Fruit fly (Drosophila melanogaster) whole organism: ENCODE data around the gene Brd8.

ENCODE experiments used
- CG8478 ChIP-seq: fragments of >200 bp; optimal IDR thresholded peaks from 2 replicates; lab custom pipeline; 2018; ENCODE audit warnings: inconsistent platforms
- Dll ChIP-seq: fragments of >200 bp; optimal IDR thresholded peaks from 2 replicates; lab custom pipeline; 2017
- EcR ChIP-seq, 2 experiments: fragments of >200 bp; optimal IDR thresholded peaks; 2 replicates each; lab custom pipeline; 2017; ENCODE audit warnings: missing biosample characterization in 2 of 2, missing genetic modification characterization in 2 of 2, missing genetic modification reagents in 2 of 2
- pan ChIP-seq: fragments of >200 bp; optimal IDR thresholded peaks from 2 replicates; lab custom pipeline; 2017
- psq ChIP-seq: fragments of >200 bp; optimal IDR thresholded peaks from 2 replicates; lab custom pipeline; 2017
- usp ChIP-seq: fragments of >200 bp; optimal IDR thresholded peaks from 2 replicates; lab custom pipeline; 2017; ENCODE audit warnings: missing biosample characterization, missing genetic modification characterization, mixed read lengths

Gene Brd8

dm6 chr3R:29206198-29207011, 16.9 kb upstream of the Brd8 start:
- TF ChIP-seq pan (lab: Kevin White, UChicago) (no peak), usp (GFP tag; lab: Kevin White, UChicago) (no peak), CG8478 (lab: Kevin White, UChicago) (peak; percentile 28), psq (lab: Kevin White, UChicago) (no peak)

dm6 chr3R:29207012-29207656, 16.2 kb upstream of the Brd8 start:
- no peak for TF ChIP-seq usp (GFP tag; lab: Kevin White, UChicago)
- peak in 1 of 2 experiments; percentile 32 for TF ChIP-seq EcR (GFP tag; optimal IDR thresholded peaks at IDR 0.05; lab: Kevin White, UChicago)
- no peak for TF ChIP-seq Dll (lab: Kevin White, UChicago)

dm6 chr3R:29207996-29208395, 15.3 kb upstream of the Brd8 start:
- TF ChIP-seq usp (GFP tag; lab: Kevin White, UChicago) (no peak), Dll (lab: Kevin White, UChicago) (no peak), CG8478 (lab: Kevin White, UChicago) (no peak), psq (lab: Kevin White, UChicago) (no peak), pan (lab: Kevin White, UChicago) (no peak), EcR (GFP tag; optimal IDR thresholded peaks at IDR 0.05; lab: Kevin White, UChicago) (no peak)

dm6 chr3R:29210091-29210490, 13.2 kb upstream of the Brd8 start:
- TF ChIP-seq usp (GFP tag; lab: Kevin White, UChicago): no peak
- no peak for TF ChIP-seq pan (lab: Kevin White, UChicago)
- no peak for TF ChIP-seq EcR (GFP tag; optimal IDR thresholded peaks at IDR 0.05; lab: Kevin White, UChicago)
- no peak for TF ChIP-seq CG8478 (lab: Kevin White, UChicago)
- no peak for TF ChIP-seq Dll (lab: Kevin White, UChicago)
- TF ChIP-seq psq (lab: Kevin White, UChicago): no peak

- TF ChIP-seq EcR (GFP tag; optimal IDR thresholded peaks at IDR 0.05; lab: Kevin White, UChicago) (peak in 1 of 2 experiments; percentile 70), Dll (lab: Kevin White, UChicago) (peak; percentile 11), CG8478 (lab: Kevin White, UChicago) (no peak), usp (GFP tag; lab: Kevin White, UChicago) (no peak), pan (lab: Kevin White, UChicago) (no peak), psq (lab: Kevin White, UChicago) (no peak)
Observed at dm6 chr3R:29210542-29211393, 12.5 kb upstream of the Brd8 start.

dm6 chr3R:29211702-29212101, 11.6 kb upstream of the Brd8 start:
- TF ChIP-seq EcR (GFP tag; optimal IDR thresholded peaks at IDR 0.05; lab: Kevin White, UChicago) (no peak), usp (GFP tag; lab: Kevin White, UChicago) (no peak), Dll (lab: Kevin White, UChicago) (no peak)

- TF ChIP-seq CG8478 (lab: Kevin White, UChicago) (no peak), Dll (lab: Kevin White, UChicago) (no peak)
Observed at dm6 chr3R:29212534-29212933, 10.8 kb upstream of the Brd8 start.

dm6 chr3R:29213416-29213815, 9.9 kb upstream of the Brd8 start:
- no peak for TF ChIP-seq CG8478 (lab: Kevin White, UChicago)
- TF ChIP-seq psq (lab: Kevin White, UChicago): no peak
- no peak for TF ChIP-seq pan (lab: Kevin White, UChicago)
- no peak for TF ChIP-seq EcR (GFP tag; optimal IDR thresholded peaks at IDR 0.05; lab: Kevin White, UChicago)
- no peak for TF ChIP-seq usp (GFP tag; lab: Kevin White, UChicago)
- no peak for TF ChIP-seq Dll (lab: Kevin White, UChicago)

dm6 chr3R:29214262-29214661, 9.0 kb upstream of the Brd8 start:
- TF ChIP-seq Dll (lab: Kevin White, UChicago) (peak; percentile 51), EcR (GFP tag; optimal IDR thresholded peaks at IDR 0.05; lab: Kevin White, UChicago) (peak in 1 of 2 experiments; percentile 90), psq (lab: Kevin White, UChicago) (no peak)

- TF ChIP-seq pan (lab: Kevin White, UChicago) (no peak), psq (lab: Kevin White, UChicago) (no peak), usp (GFP tag; lab: Kevin White, UChicago) (no peak), CG8478 (lab: Kevin White, UChicago) (no peak), Dll (lab: Kevin White, UChicago) (no peak), EcR (GFP tag; optimal IDR thresholded peaks at IDR 0.05; lab: Kevin White, UChicago) (no peak)
Observed at dm6 chr3R:29214982-29215533, 8.2 kb upstream of the Brd8 start.
